Worm (Caenorhabditis elegans): Measurements from ENCODE around the gene B0250.18.

Gene B0250.18

DNA sequence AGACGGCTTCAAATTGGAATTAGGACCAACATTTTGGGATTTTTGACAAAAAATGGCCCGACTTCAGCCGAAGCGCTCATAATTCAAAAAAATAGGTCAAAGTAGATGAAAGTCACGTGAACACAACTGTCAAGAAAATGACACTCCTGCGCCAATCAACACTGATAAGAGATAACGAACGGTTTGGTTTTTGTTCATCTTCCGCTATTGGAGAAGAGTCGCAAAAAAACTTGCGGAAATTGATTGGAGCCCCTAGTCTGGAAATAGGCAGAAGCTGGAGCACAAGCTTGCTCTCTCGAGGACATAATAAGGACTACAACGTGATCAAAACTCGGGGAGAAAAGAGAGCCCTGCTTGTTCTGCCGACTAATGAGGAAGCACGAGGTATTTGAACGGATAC lies 48.5 kb downstream of the B0250.18 start (continued):
- TF ChIP-seq nhr-179 (tag; optimal IDR thresholded peaks at IDR 0.05): no peak
- no peak for TF ChIP-seq F39B2.1 (GFP tag; IDR thresholded peaks at IDR 0.05)
- no peak for TF ChIP-seq ztf-6 (GFP tag; IDR thresholded peaks at IDR 0.05)
- no peak for TF ChIP-seq bed-2 (GFP tag; IDR thresholded peaks at IDR 0.05)
- no peak for TF ChIP-seq ekl-4 (GFP tag; IDR thresholded peaks at IDR 0.05)
- TF ChIP-seq ztf-22 (GFP tag; optimal IDR thresholded peaks at IDR 0.05): peak; percentile 36

- TF ChIP-seq nhr-90 (tag; optimal IDR thresholded peaks at IDR 0.05) (no peak), unc-62 (GFP tag; optimal IDR thresholded peaks at IDR 0.05) (no peak), D2030.7 (GFP tag; IDR thresholded peaks at IDR 0.05) (no peak), xnd-1 (tag; optimal IDR thresholded peaks at IDR 0.05) (no peak), F33H1.4 (GFP tag; IDR thresholded peaks at IDR 0.05) (no peak), bed-1 (GFP tag; IDR thresholded peaks at IDR 0.05) (no peak), snpc-3.4 (tag; optimal IDR thresholded peaks at IDR 0.05) (no peak), ceh-100 (GFP tag; IDR thresholded peaks at IDR 0.05) (no peak), nfyb-1 (GFP tag; IDR thresholded peaks at IDR 0.05) (no peak), B0261.1 (tag; optimal IDR thresholded peaks at IDR 0.05) (no peak), bed-2 (GFP tag; IDR thresholded peaks at IDR 0.05) (no peak), attf-6 (GFP tag; IDR thresholded peaks at IDR 0.05) (no peak), lin-26 (GFP tag; IDR thresholded peaks at IDR 0.05) (no peak), cebp-1 (GFP tag; IDR thresholded peaks at IDR 0.05) (no peak), cebp-1 (tag; optimal IDR thresholded peaks at IDR 0.05) (no peak), Y79H2A.3 (GFP tag; conservative IDR thresholded peaks at IDR 0.05) (no peak)
Measured at ce11 chrV:20411659-20412058, 49.0 kb downstream of the B0250.18 start, which contains the start of gene F53H2.3. Gene F53H2.3 (minus strand): TSS chrV:20411759.

DNA sequence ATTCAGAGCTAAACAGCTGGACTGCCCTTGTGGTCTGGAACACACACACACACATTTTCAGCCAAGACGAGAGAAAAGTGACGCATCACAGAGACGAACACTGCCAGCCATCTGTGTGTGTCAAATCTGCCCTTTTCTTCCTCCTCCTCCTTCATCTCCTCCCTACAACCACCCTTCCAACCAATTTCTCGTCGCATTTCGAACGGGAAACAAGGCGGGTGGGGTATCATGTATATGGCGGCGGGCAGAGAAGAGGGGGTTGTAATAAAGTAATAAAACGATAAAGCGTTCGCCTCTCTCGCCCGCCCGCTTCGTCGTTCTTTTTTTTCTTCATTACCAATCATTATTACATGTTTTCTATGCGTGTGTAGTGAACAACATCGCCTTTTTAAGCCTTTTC lies 50.4 kb downstream of the B0250.18 start:
- TF ChIP-seq nhr-27 (tag; optimal IDR thresholded peaks at IDR 0.05) (no peak), let-526 (GFP tag; IDR thresholded peaks at IDR 0.05) (no peak), mel-28 (tag; optimal IDR thresholded peaks at IDR 0.05; ENCODE audit: borderline replicate concordance) (no peak), egrh-3 (GFP tag; IDR thresholded peaks at IDR 0.05) (no peak), ztf-26 (tag; optimal IDR thresholded peaks at IDR 0.05) (no peak), cebp-1 (GFP tag; IDR thresholded peaks at IDR 0.05) (no peak), cebp-1 (tag; optimal IDR thresholded peaks at IDR 0.05) (peak; percentile 31), ceh-27 (GFP tag; optimal IDR thresholded peaks at IDR 0.05) (peak; percentile 19), lin-35 (GFP tag; optimal IDR thresholded peaks at IDR 0.05) (no peak), lsy-27 (tag; optimal IDR thresholded peaks at IDR 0.05; ENCODE audit: borderline replicate concordance, insufficient read depth) (no peak), sea-2 (GFP tag; IDR thresholded peaks at IDR 0.05) (0 out of 2 replicates have a peak, but pooled peaks have one; percentile 38), bed-1 (GFP tag; IDR thresholded peaks at IDR 0.05) (no peak), rpc-1 (optimal IDR thresholded peaks at IDR 0.05) (no peak), rpc-1 (tag; optimal IDR thresholded peaks at IDR 0.05) (no peak), C17E4.6 (GFP tag; IDR thresholded peaks at IDR 0.05) (no peak), repo-1 (tag; optimal IDR thresholded peaks at IDR 0.05) (no peak), F23B12.7 (tag; optimal IDR thresholded peaks at IDR 0.05; ENCODE audit: insufficient read depth) (no peak), fkh-3 (tag; optimal IDR thresholded peaks at IDR 0.05) (no peak), F57A8.1 (GFP tag; optimal IDR thresholded peaks at IDR 0.05) (no peak), attf-3 (GFP tag; conservative IDR thresholded peaks at IDR 0.05) (no peak), B0035.1 (tag; optimal IDR thresholded peaks at IDR 0.05) (no peak), dox-1 (GFP tag; IDR thresholded peaks at IDR 0.05) (peak; percentile 38; the same call in 1 of the 2 replicates), aptf-3 (GFP tag; IDR thresholded peaks at IDR 0.05) (no peak), zfh-2 (GFP tag; conservative IDR thresholded peaks at IDR 0.05) (peak; percentile 68), F37B4.10 (GFP tag; IDR thresholded peaks at IDR 0.05) (no peak), F55B11.4 (tag; optimal IDR thresholded peaks at IDR 0.05; ENCODE audit: borderline replicate concordance, insufficient read depth) (no peak), nfyb-1 (GFP tag; IDR thresholded peaks at IDR 0.05) (no peak), lin-40 (tag; optimal IDR thresholded peaks at IDR 0.05) (no peak), F10E7.11 (tag; optimal IDR thresholded peaks at IDR 0.05) (no peak), ets-4 (GFP tag; optimal IDR thresholded peaks at IDR 0.05) (peak; percentile 7)

Data from whole organism, young adult.